Fruit fly (Drosophila melanogaster) whole organism, embryonic: ENCODE results near the gene sage.

ENCODE experiments used
- BEAF-32 ChIP-seq: fragments of 200-800 bp; sonication (Bioruptor generic); optimal IDR thresholded peaks from 3 replicates; lab custom pipeline; 2017; ENCODE audit warnings: missing biosample characterization, missing genetic modification characterization, mild to moderate bottlenecking, moderate library complexity, missing genetic modification reagents
- Bteb2 ChIP-seq: fragments of 200-800 bp; sonication (Bioruptor generic); optimal IDR thresholded peaks from 2 replicates; lab custom pipeline; 2016; ENCODE audit warnings: missing biosample characterization, missing genetic modification characterization
- CG11456 ChIP-seq: fragments of 200-800 bp; sonication (Bioruptor generic); IDR thresholded peaks from 3 replicates; pipeline ENCODE4 v1.3.6; 2022; ENCODE audit warnings: missing biosample characterization, missing genetic modification characterization
- CG12659 ChIP-seq: fragments of 200-800 bp; sonication (Bioruptor generic); optimal IDR thresholded peaks from 3 replicates; lab custom pipeline; 2017; ENCODE audit warnings: mild to moderate bottlenecking, missing biosample characterization, missing genetic modification reagents, missing genetic modification characterization
- CG12942 ChIP-seq: fragments of 200-800 bp; sonication (Bioruptor generic); optimal IDR thresholded peaks from 3 replicates; lab custom pipeline; 2016; ENCODE audit warnings: missing biosample characterization, missing genetic modification characterization
- CG13287 ChIP-seq: fragments of 200-800 bp; sonication (Bioruptor generic); IDR thresholded peaks from 2 replicates; pipeline ENCODE4 v1.3.6; 2022; ENCODE audit warnings: missing biosample characterization, missing genetic modification characterization; ENCODE audit not compliant: partially characterized antibody
- CG14441 ChIP-seq: fragments of 200-800 bp; sonication (Bioruptor generic); IDR thresholded peaks from 2 replicates; pipeline ENCODE4 v1.3.6; 2022; ENCODE audit warnings: missing biosample characterization, missing genetic modification characterization
- CG14710 ChIP-seq: fragments of 200-800 bp; sonication (Bioruptor generic); optimal IDR thresholded peaks from 3 replicates; lab custom pipeline; 2019; ENCODE audit warnings: missing biosample characterization, mild to moderate bottlenecking, missing genetic modification characterization, moderate library complexity
- CG14860 ChIP-seq: fragments of 200-800 bp; sonication (Bioruptor generic); IDR thresholded peaks from 3 replicates; pipeline ENCODE4 v1.3.6; 2022; ENCODE audit warnings: missing biosample characterization, missing genetic modification characterization; ENCODE audit not compliant: partially characterized antibody
- CG15073 ChIP-seq: fragments of 200-800 bp; sonication (Bioruptor generic); optimal IDR thresholded peaks from 2 replicates; lab custom pipeline; 2016; ENCODE audit warnings: missing biosample characterization, missing genetic modification characterization
- CG15514 ChIP-seq: fragments of 200-800 bp; sonication (Bioruptor generic); optimal IDR thresholded peaks from 3 replicates; lab custom pipeline; 2017; ENCODE audit warnings: missing biosample characterization, missing genetic modification characterization, mild to moderate bottlenecking, moderate library complexity, missing genetic modification reagents
- CG2116 ChIP-seq: fragments of 200-800 bp; sonication (Bioruptor generic); optimal IDR thresholded peaks from 3 replicates; lab custom pipeline; 2018; ENCODE audit warnings: missing biosample characterization, mild to moderate bottlenecking, missing genetic modification characterization
- CG2120 ChIP-seq: fragments of 200-800 bp; sonication (Bioruptor generic); optimal IDR thresholded peaks from 3 replicates; lab custom pipeline; 2016; ENCODE audit warnings: missing biosample characterization, missing genetic modification characterization
- CG33213 ChIP-seq: fragments of 200-800 bp; sonication (Bioruptor generic); optimal IDR thresholded peaks from 3 replicates; lab custom pipeline; 2016; ENCODE audit warnings: missing biosample characterization, missing genetic modification characterization
- CG3726 ChIP-seq: fragments of 200-800 bp; sonication (Bioruptor generic); IDR thresholded peaks from 3 replicates; pipeline ENCODE4, ENCODE4 v1.3.6; 2022; ENCODE audit warnings: missing biosample characterization, missing genetic modification characterization
- CG3847 ChIP-seq: fragments of 200-800 bp; sonication (Bioruptor generic); IDR thresholded peaks from 2 replicates; pipeline ENCODE4 v1.3.6; 2022; ENCODE audit warnings: missing biosample characterization, missing genetic modification characterization
- CG3995 ChIP-seq: fragments of 200-800 bp; sonication (Bioruptor generic); optimal IDR thresholded peaks from 3 replicates; lab custom pipeline; 2016; ENCODE audit warnings: missing biosample characterization, missing genetic modification characterization
- CG4328 ChIP-seq: fragments of 200-800 bp; sonication (Bioruptor generic); optimal IDR thresholded peaks from 3 replicates; lab custom pipeline; 2017; ENCODE audit warnings: missing biosample characterization, missing genetic modification reagents, missing genetic modification characterization
- CG4360 ChIP-seq: fragments of 200-800 bp; sonication (Bioruptor generic); IDR thresholded peaks from 2 replicates; pipeline ENCODE4 v1.3.6; 2022; ENCODE audit warnings: missing biosample characterization, missing genetic modification characterization
- CG5953 ChIP-seq: fragments of 200-800 bp; sonication (Bioruptor generic); IDR thresholded peaks from 2 replicates; pipeline ENCODE4 v1.3.6; 2022; ENCODE audit warnings: missing biosample characterization, missing genetic modification characterization
- CG6272 ChIP-seq: fragments of 200-800 bp; sonication (Bioruptor generic); IDR thresholded peaks from 2 replicates; pipeline ENCODE4 v1.3.6; 2022; ENCODE audit warnings: missing biosample characterization, missing genetic modification characterization
- CG6854 ChIP-seq: fragments of 200-800 bp; sonication (Bioruptor generic); optimal IDR thresholded peaks from 3 replicates; lab custom pipeline; 2017; ENCODE audit warnings: missing biosample characterization, mild to moderate bottlenecking, missing genetic modification characterization
- CG7271 ChIP-seq: fragments of 200-800 bp; sonication (Bioruptor generic); optimal IDR thresholded peaks from 2 replicates; lab custom pipeline; 2018; ENCODE audit warnings: missing biosample characterization, mild to moderate bottlenecking, missing genetic modification characterization, moderate library complexity
- CG8478 ChIP-seq: fragments of >200 bp; optimal IDR thresholded peaks from 2 replicates; lab custom pipeline; 2018
- E2f2 ChIP-seq: fragments of 200-800 bp; sonication (Bioruptor generic); IDR thresholded peaks from 2 replicates; pipeline ENCODE4 v1.3.6; 2022; ENCODE audit warnings: missing biosample characterization, missing genetic modification characterization
- Fer2 ChIP-seq: fragments of 200-800 bp; sonication (Bioruptor generic); optimal IDR thresholded peaks from 2 replicates; lab custom pipeline; 2018; ENCODE audit warnings: missing biosample characterization, mild to moderate bottlenecking, missing genetic modification characterization, moderate library complexity
- Gug ChIP-seq: fragments of 200-800 bp; sonication (Bioruptor generic); IDR thresholded peaks from 4 replicates; pipeline ENCODE4 v1.3.6; 2022; ENCODE audit warnings: missing biosample characterization, missing genetic modification characterization
- HmgZ ChIP-seq: fragments of 200-800 bp; sonication (Bioruptor generic); optimal IDR thresholded peaks from 2 replicates; lab custom pipeline; 2018; ENCODE audit warnings: missing biosample characterization, mild to moderate bottlenecking, missing genetic modification characterization
- MTF-1 ChIP-seq: fragments of 200-800 bp; sonication (Bioruptor generic); optimal IDR thresholded peaks from 2 replicates; lab custom pipeline; 2018; ENCODE audit warnings: missing biosample characterization, mild to moderate bottlenecking, missing genetic modification characterization, borderline replicate concordance
- Nf-YC ChIP-seq: fragments of 200-800 bp; optimal IDR thresholded peaks from 3 replicates; lab custom pipeline; 2019; ENCODE audit warnings: missing biosample characterization, mild to moderate bottlenecking, missing genetic modification characterization, moderate library complexity
- Sin3A ChIP-seq: fragments of >200 bp; optimal IDR thresholded peaks from 2 replicates; lab custom pipeline; 2018
- Sry-δ ChIP-seq: fragments of 200-800 bp; sonication (Bioruptor generic); optimal IDR thresholded peaks from 2 replicates; lab custom pipeline; 2016; ENCODE audit warnings: missing biosample characterization, missing genetic modification characterization
- Ssrp ChIP-seq: fragments of 200-800 bp; sonication (Bioruptor generic); optimal IDR thresholded peaks from 2 replicates; lab custom pipeline; 2018; ENCODE audit warnings: missing biosample characterization, mild to moderate bottlenecking, missing genetic modification characterization, moderate library complexity
- Taf1 ChIP-seq: fragments of 200-800 bp; sonication (Bioruptor generic); IDR thresholded peaks from 2 replicates; pipeline ENCODE4 v1.3.6; 2022; ENCODE audit warnings: missing biosample characterization, missing genetic modification characterization
- amos ChIP-seq: fragments of 200-800 bp; sonication (Bioruptor generic); IDR thresholded peaks from 2 replicates; pipeline ENCODE4 v1.3.6; 2022; ENCODE audit warnings: missing biosample characterization, missing genetic modification characterization; ENCODE audit not compliant: partially characterized antibody
- bigmax ChIP-seq: fragments of 200-800 bp; sonication (Bioruptor generic); optimal IDR thresholded peaks from 2 replicates; lab custom pipeline; 2018; ENCODE audit warnings: missing biosample characterization, mild to moderate bottlenecking, missing genetic modification characterization
- chinmo ChIP-seq: fragments of 200-800 bp; sonication (Bioruptor generic); IDR thresholded peaks from 4 replicates; pipeline ENCODE4 v1.3.6; 2022; ENCODE audit warnings: missing biosample characterization, missing genetic modification characterization; ENCODE audit not compliant: partially characterized antibody
- crol ChIP-seq: fragments of 200-800 bp; sonication (Bioruptor generic); IDR thresholded peaks from 2 replicates; pipeline ENCODE4 v1.3.6; 2022; ENCODE audit warnings: missing biosample characterization, missing genetic modification characterization
- cwo ChIP-seq: fragments of 200-800 bp; sonication (Bioruptor generic); optimal IDR thresholded peaks from 3 replicates; lab custom pipeline; 2017; ENCODE audit warnings: missing biosample characterization, missing genetic modification characterization, mild to moderate bottlenecking, moderate library complexity, missing genetic modification reagents
- dati ChIP-seq: fragments of 200-800 bp; sonication (Bioruptor generic); IDR thresholded peaks from 2 replicates; pipeline ENCODE4 v1.3.6; 2022; ENCODE audit warnings: missing biosample characterization, missing genetic modification characterization
- ems ChIP-seq: fragments of 200-800 bp; sonication (Bioruptor generic); optimal IDR thresholded peaks from 3 replicates; lab custom pipeline; 2016; ENCODE audit warnings: missing biosample characterization, missing genetic modification characterization
- hb ChIP-seq: fragments of 200-800 bp; sonication (Bioruptor generic); IDR thresholded peaks from 3 replicates; pipeline ENCODE4 v1.3.6; 2022; ENCODE audit warnings: missing biosample characterization, missing genetic modification characterization; ENCODE audit not compliant: partially characterized antibody
- kni ChIP-seq: fragments of 200-800 bp; sonication (Bioruptor generic); optimal IDR thresholded peaks from 3 replicates; lab custom pipeline; 2017; ENCODE audit warnings: mild to moderate bottlenecking, missing biosample characterization, missing genetic modification reagents, missing genetic modification characterization
- nmo ChIP-seq: fragments of 200-800 bp; sonication (Bioruptor generic); optimal IDR thresholded peaks from 2 replicates; lab custom pipeline; 2018; ENCODE audit warnings: missing biosample characterization, mild to moderate bottlenecking, missing genetic modification characterization, moderate library complexity
- org-1 ChIP-seq: fragments of 200-800 bp; sonication (Bioruptor generic); optimal IDR thresholded peaks from 2 replicates; lab custom pipeline; 2017; ENCODE audit warnings: missing biosample characterization, missing genetic modification characterization
- row ChIP-seq: fragments of 200-800 bp; sonication (Bioruptor generic); IDR thresholded peaks from 3 replicates; pipeline ENCODE4 v1.3.6; 2022; ENCODE audit warnings: missing biosample characterization, missing genetic modification characterization
- salm ChIP-seq: fragments of 200-800 bp; sonication (Bioruptor generic); optimal IDR thresholded peaks from 2 replicates; lab custom pipeline; 2018; ENCODE audit warnings: missing biosample characterization, mild to moderate bottlenecking, missing genetic modification characterization
- stwl ChIP-seq: fragments of 200-800 bp; sonication (Bioruptor generic); optimal IDR thresholded peaks from 3 replicates; lab custom pipeline; 2018; ENCODE audit warnings: missing biosample characterization, mild to moderate bottlenecking, missing genetic modification characterization, moderate library complexity
- wor ChIP-seq: fragments of 200-800 bp; sonication (Bioruptor generic); IDR thresholded peaks from 2 replicates; pipeline ENCODE4 v1.3.6; 2022; ENCODE audit warnings: missing biosample characterization, missing genetic modification characterization

sage gene

dm6 chr3R:9258252-9259225 is 5.4 kb downstream of the sage start, which contains the start of the genes Ibf2 and Ibf1 (continued):
- TF ChIP-seq CG4328 (GFP tag; lab: Kevin White, UChicago) (no peak), chinmo (GFP tag; lab: Robert Waterston, UW) (peak; percentile 61; the same call in 2 of the 4 replicates), BEAF-32 (GFP tag; lab: Kevin White, UChicago) (peak; percentile 81), CG12942 (GFP tag; lab: Kevin White, UChicago) (no peak), Bteb2 (GFP tag; lab: Kevin White, UChicago) (no peak), CG4360 (GFP tag; lab: Robert Waterston, UW) (no peak), Ssrp (tag; lab: Kevin White, UChicago) (no peak), ems (no peak), CG2120 (GFP tag; lab: Kevin White, UChicago) (no peak), MTF-1 (GFP tag; lab: Kevin White, UChicago) (no peak), Fer2 (tag; lab: Kevin White, UChicago) (no peak), Sry-δ (GFP tag; lab: Kevin White, UChicago) (peak; percentile 22), CG3847 (GFP tag; lab: Robert Waterston, UW) (no peak), amos (peak; percentile 87), CG2116 (GFP tag; lab: Kevin White, UChicago) (peak; percentile 97), salm (no peak), CG7271 (no peak), dati (no peak), Gug (GFP tag; lab: Robert Waterston, UW) (no peak), cwo (GFP tag; lab: Kevin White, UChicago) (no peak), CG6854 (no peak), Nf-YC (tag; lab: Kevin White, UChicago) (no peak), org-1 (GFP tag; lab: Kevin White, UChicago) (no peak), CG15073 (GFP tag; lab: Kevin White, UChicago) (no peak), CG3995 (GFP tag; lab: Kevin White, UChicago) (no peak), crol (GFP tag; lab: Robert Waterston, UW) (no peak), nmo (GFP tag; lab: Kevin White, UChicago) (peak; percentile 13), CG12659 (GFP tag; lab: Kevin White, UChicago) (peak; percentile 33), E2f2 (GFP tag; lab: Robert Waterston, UW) (peak; percentile 60), CG8478 (lab: Kevin White, UChicago) (no peak), bigmax (GFP tag; lab: Kevin White, UChicago) (no peak), CG11456 (GFP tag; lab: Robert Waterston, UW) (no peak), CG6272 (GFP tag; lab: Robert Waterston, UW) (no peak), CG3726 (GFP tag; lab: Robert Waterston, UW) (no peak), CG14441 (GFP tag; lab: Robert Waterston, UW) (no peak), CG13287 (GFP tag; lab: Robert Waterston, UW) (peak; percentile 77), CG14710 (tag; lab: Kevin White, UChicago) (peak; percentile 62), kni (GFP tag; lab: Kevin White, UChicago) (no peak), Taf1 (no peak), HmgZ (tag; lab: Kevin White, UChicago) (peak; percentile 16), hb (GFP tag; lab: Robert Waterston, UW) (peak; percentile 82), row (GFP tag; lab: Robert Waterston, UW) (peak; percentile 55; the same call in 2 of the 3 replicates), Sin3A (lab: Kevin White, UChicago) (no peak), CG14860 (GFP tag; lab: Robert Waterston, UW) (peak; percentile 75), CG33213 (no peak), CG5953 (GFP tag; lab: Robert Waterston, UW) (no peak), CG15514 (GFP tag; lab: Kevin White, UChicago) (peak; percentile 4), wor (no peak), stwl (tag; lab: Kevin White, UChicago) (peak; percentile 30)
